Worm (Caenorhabditis elegans) whole organism, early embryonic: ENCODE data around the gene mig-6.

Experiments used
- B0310.2 ChIP-seq: sonication (generic microtip); optimal IDR thresholded peaks from 2 replicates; lab custom pipeline; 2016; ENCODE audit warnings: mild to moderate bottlenecking, missing genetic modification characterization, missing compliant biosample characterization
- F13C5.2 ChIP-seq: sonication (generic microtip); optimal IDR thresholded peaks from 2 replicates; lab custom pipeline; 2017; ENCODE audit warnings: mild to moderate bottlenecking, missing genetic modification characterization, inconsistent platforms, missing compliant biosample characterization
- aly-1 ChIP-seq: sonication (generic microtip); optimal IDR thresholded peaks from 2 replicates; lab custom pipeline; 2016; ENCODE audit warnings: missing genetic modification characterization, missing compliant biosample characterization
- ama-1 ChIP-seq: fragments of 150-350 bp; optimal IDR thresholded peaks from 2 replicates; lab custom pipeline; 2014
- ceh-13 ChIP-seq: fragments of 200-800 bp; sonication (Bioruptor generic); optimal IDR thresholded peaks from 2 replicates; lab custom pipeline; 2018; ENCODE audit warnings: mild to moderate bottlenecking, missing genetic modification characterization, missing compliant biosample characterization
- ceh-36 ChIP-seq: sonication (generic microtip); optimal IDR thresholded peaks from 2 replicates; lab custom pipeline; 2016; ENCODE audit warnings: missing genetic modification characterization, inconsistent platforms, missing compliant biosample characterization
- ets-7 ChIP-seq: sonication (generic microtip); optimal IDR thresholded peaks from 2 replicates; lab custom pipeline; 2016; ENCODE audit warnings: missing genotype, missing genetic modification characterization, missing compliant biosample characterization
- flt-1 ChIP-seq: fragments of 200-800 bp; sonication (Bioruptor generic); IDR thresholded peaks from 2 replicates; pipeline ENCODE4 v1.3.6; 2022; ENCODE audit warnings: missing genetic modification characterization, missing compliant biosample characterization
- hmbx-1 ChIP-seq: sonication (generic microtip); optimal IDR thresholded peaks from 2 replicates; lab custom pipeline; 2016; ENCODE audit warnings: mild to moderate bottlenecking, missing genetic modification characterization, missing compliant biosample characterization
- hmg-4 ChIP-seq: fragments of 200-800 bp; sonication (Bioruptor generic); optimal IDR thresholded peaks from 2 replicates; lab custom pipeline; 2018; ENCODE audit warnings: mild to moderate bottlenecking, missing genetic modification characterization, missing compliant biosample characterization
- hnd-1 ChIP-seq: sonication (generic microtip); optimal IDR thresholded peaks from 2 replicates; lab custom pipeline; 2016; ENCODE audit warnings: missing genetic modification characterization, missing compliant biosample characterization
- pes-1 ChIP-seq: fragments of 200-800 bp; sonication (Bioruptor generic); IDR thresholded peaks from 2 replicates; pipeline ENCODE4 v1.3.6; 2022; ENCODE audit warnings: missing genetic modification reagents, missing genetic modification characterization, missing compliant biosample characterization
- scrt-1 ChIP-seq: fragments of 200-800 bp; sonication (Bioruptor generic); IDR thresholded peaks from 2 replicates; pipeline ENCODE4 v1.3.6; 2022; ENCODE audit warnings: missing genetic modification characterization, missing compliant biosample characterization
- sea-1 ChIP-seq: fragments of 200-800 bp; sonication (Bioruptor generic); conservative IDR thresholded peaks from 2 replicates; pipeline ENCODE4 v1.3.6; 2022; ENCODE audit warnings: missing genetic modification characterization, missing compliant biosample characterization
- tbx-11 ChIP-seq: fragments of 200-800 bp; sonication (Bioruptor generic); IDR thresholded peaks from 2 replicates; pipeline ENCODE4 v1.3.6; 2022; ENCODE audit warnings: missing genetic modification characterization, missing compliant biosample characterization
- tbx-37 ChIP-seq: fragments of 200-800 bp; sonication (Bioruptor generic); conservative IDR thresholded peaks from 2 replicates; pipeline ENCODE4 v1.3.6; 2022; ENCODE audit warnings: missing genetic modification reagents, missing genetic modification characterization, missing compliant biosample characterization
- tra-4 ChIP-seq: sonication (generic microtip); optimal IDR thresholded peaks from 2 replicates; lab custom pipeline; 2017; ENCODE audit warnings: missing genetic modification characterization, missing compliant biosample characterization

mig-6 gene

DNA sequence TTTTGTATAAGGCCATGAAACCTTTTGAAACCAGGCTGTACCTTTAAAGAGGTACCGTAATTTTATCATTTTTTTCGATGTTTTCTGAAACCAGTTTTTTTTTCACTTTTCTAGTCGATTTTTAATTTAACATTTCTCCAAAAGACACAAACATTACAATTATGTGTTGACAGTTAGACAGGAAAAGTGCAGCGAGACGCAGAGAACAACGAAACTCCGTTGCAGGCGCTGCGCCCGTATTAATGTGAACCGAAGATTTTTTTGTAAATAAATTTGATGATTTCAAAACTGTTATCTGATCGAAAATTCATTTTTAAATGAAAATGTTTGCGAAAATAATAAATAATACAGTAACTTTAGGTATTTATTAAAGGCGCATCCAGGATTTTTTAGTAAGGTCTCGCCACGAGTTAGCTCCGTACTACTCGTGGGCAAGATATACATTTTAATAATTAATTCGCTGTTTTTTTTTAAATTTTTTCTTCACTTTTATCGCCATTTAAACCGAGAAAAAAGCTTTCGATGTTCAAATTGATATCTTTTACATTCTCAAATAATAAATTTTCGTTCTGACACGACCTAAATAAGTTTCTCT is 50.0 kb downstream of the mig-6 start, which contains the start of gene F40A3.3:
F40A3.3 (plus strand) TSS at position 564 of the 595 bp plus-strand sequence.
- TF ChIP-seq aly-1 (tag; lab: Kevin White, UChicago) (no peak), hmg-4 (GFP tag; lab: Kevin White, UChicago) (no peak), tbx-37 (no peak), flt-1 (GFP tag; lab: Robert Waterston, UW) (no peak), hmbx-1 (tag; lab: Kevin White, UChicago) (no peak), ets-7 (no peak), scrt-1 (no peak), ceh-36 (tag; lab: Kevin White, UChicago) (no peak)

- TF ChIP-seq sea-1 (GFP tag; lab: Robert Waterston, UW), result no peak
- no peak for TF ChIP-seq tbx-11
- TF ChIP-seq tra-4 (tag; lab: Kevin White, UChicago), result no peak
- no peak for TF ChIP-seq F13C5.2 (tag; lab: Kevin White, UChicago)
- TF ChIP-seq hnd-1 (tag; lab: Kevin White, UChicago), result no peak
- TF ChIP-seq ama-1, result no peak
- no peak for TF ChIP-seq ceh-36 (tag; lab: Kevin White, UChicago)
- TF ChIP-seq ets-7, result no peak
- no peak for TF ChIP-seq flt-1 (GFP tag; lab: Robert Waterston, UW)
- TF ChIP-seq hmg-4 (GFP tag; lab: Kevin White, UChicago), result no peak
- no peak for TF ChIP-seq ceh-13 (GFP tag; lab: Kevin White, UChicago)
Measured at ce11 chrV:7878411-7878964, 51.5 kb downstream of the mig-6 start, which contains the start of gene F40A3.2. TSS of gene F40A3.2 (plus strand) at chrV:7878914.

ce11 chrV:7884441-7884840 is 57.4 kb downstream of the mig-6 start:
- TF ChIP-seq pes-1 (GFP tag; lab: Robert Waterston, UW) (no peak), ets-7 (no peak), tra-4 (tag; lab: Kevin White, UChicago) (no peak), hmbx-1 (tag; lab: Kevin White, UChicago) (no peak), ceh-13 (GFP tag; lab: Kevin White, UChicago) (no peak), ceh-36 (tag; lab: Kevin White, UChicago) (no peak), ama-1 (no peak), F13C5.2 (tag; lab: Kevin White, UChicago) (no peak), B0310.2 (tag; lab: Kevin White, UChicago) (no peak), hmg-4 (GFP tag; lab: Kevin White, UChicago) (no peak), tbx-37 (no peak), scrt-1 (no peak), tbx-11 (no peak), aly-1 (tag; lab: Kevin White, UChicago) (no peak), flt-1 (GFP tag; lab: Robert Waterston, UW) (no peak), hnd-1 (tag; lab: Kevin White, UChicago) (no peak), sea-1 (GFP tag; lab: Robert Waterston, UW) (no peak)

- TF ChIP-seq F13C5.2 (tag; lab: Kevin White, UChicago) (no peak), tbx-11 (no peak), aly-1 (tag; lab: Kevin White, UChicago) (no peak), scrt-1 (no peak), hmg-4 (GFP tag; lab: Kevin White, UChicago) (no peak), ets-7 (no peak), hnd-1 (tag; lab: Kevin White, UChicago) (no peak), tbx-37 (no peak), sea-1 (GFP tag; lab: Robert Waterston, UW) (no peak), B0310.2 (tag; lab: Kevin White, UChicago) (no peak), tra-4 (tag; lab: Kevin White, UChicago) (no peak), ceh-13 (GFP tag; lab: Kevin White, UChicago) (no peak), pes-1 (GFP tag; lab: Robert Waterston, UW) (no peak), ceh-36 (tag; lab: Kevin White, UChicago) (no peak), hmbx-1 (tag; lab: Kevin White, UChicago) (no peak), flt-1 (GFP tag; lab: Robert Waterston, UW) (no peak), ama-1 (no peak)
Measured at ce11 chrV:7888036-7888435, 61.0 kb downstream of the mig-6 start.

ce11 chrV:7891230-7891629 is 64.2 kb downstream of the mig-6 start, which contains the start of gene F40A3.1:
TSS of gene F40A3.1 (plus strand) at chrV:7891530.
- TF ChIP-seq hmg-4 (GFP tag; lab: Kevin White, UChicago), result no peak
- no peak for TF ChIP-seq ets-7
- no peak for TF ChIP-seq tra-4 (tag; lab: Kevin White, UChicago)
- TF ChIP-seq sea-1 (GFP tag; lab: Robert Waterston, UW), result no peak
- TF ChIP-seq tbx-37, result no peak
- TF ChIP-seq F13C5.2 (tag; lab: Kevin White, UChicago), result no peak
- TF ChIP-seq pes-1 (GFP tag; lab: Robert Waterston, UW), result no peak
- no peak for TF ChIP-seq aly-1 (tag; lab: Kevin White, UChicago)
- TF ChIP-seq hnd-1 (tag; lab: Kevin White, UChicago), result no peak
- no peak for TF ChIP-seq scrt-1
- TF ChIP-seq flt-1 (GFP tag; lab: Robert Waterston, UW), result no peak
- no peak for TF ChIP-seq ama-1
- no peak for TF ChIP-seq ceh-36 (tag; lab: Kevin White, UChicago)
- TF ChIP-seq hmbx-1 (tag; lab: Kevin White, UChicago), result no peak
- TF ChIP-seq ceh-13 (GFP tag; lab: Kevin White, UChicago), result no peak
